Worm (Caenorhabditis elegans) whole organism, L4/young adult: ENCODE measurements around the gene F56C3.8.

Source experiments
- W03F9.2 ChIP-seq: fragments of 150-350 bp; optimal IDR thresholded peaks from 2 replicates; lab custom pipeline; 2014; ENCODE audit warnings: missing biosample characterization, missing genetic modification characterization
- him-1 ChIP-seq: sonication (generic microtip); optimal IDR thresholded peaks from 2 replicates; lab custom pipeline; 2016; ENCODE audit warnings: missing genotype, missing genetic modification reagents, missing genetic modification characterization, missing compliant biosample characterization

ce11 chrX:1367416-1367815 lies 17.0 kb downstream of the F56C3.8 start, which contains the start of gene dgn-2:
- TF ChIP-seq him-1 (tag; lab: Kevin White, UChicago), result no peak
- no peak for TF ChIP-seq W03F9.2
